Fruit fly (Drosophila melanogaster) whole organism, embryonic: Measurements from ENCODE around the gene Ist1.

Experiments used
- BtbVII ChIP-seq: fragments of 200-800 bp; sonication (Bioruptor generic); optimal IDR thresholded peaks from 3 replicates; lab custom pipeline; 2017; ENCODE audit warnings: missing biosample characterization, mild to moderate bottlenecking, missing genetic modification characterization
- CG10147 ChIP-seq: fragments of 200-800 bp; sonication (Bioruptor generic); optimal IDR thresholded peaks from 2 replicates; lab custom pipeline; 2019; ENCODE audit warnings: missing biosample characterization, mild to moderate bottlenecking, missing genetic modification characterization, moderate library complexity
- CG10654 ChIP-seq: fragments of 200-800 bp; sonication (Bioruptor generic); optimal IDR thresholded peaks from 2 replicates; lab custom pipeline; 2016; ENCODE audit warnings: missing biosample characterization, missing genetic modification characterization
- CG11696 ChIP-seq: fragments of 200-800 bp; sonication (Bioruptor generic); IDR thresholded peaks from 2 replicates; pipeline ENCODE4 v1.3.6; 2022; ENCODE audit warnings: missing biosample characterization, missing genetic modification characterization
- CG12104 ChIP-seq: fragments of 200-800 bp; sonication (Bioruptor generic); optimal IDR thresholded peaks from 3 replicates; lab custom pipeline; 2016; ENCODE audit warnings: missing biosample characterization, missing genetic modification characterization
- CG12236 ChIP-seq: fragments of 200-800 bp; sonication (Bioruptor generic); optimal IDR thresholded peaks from 2 replicates; lab custom pipeline; 2016; ENCODE audit warnings: missing biosample characterization, missing genetic modification characterization
- CG13123 ChIP-seq: fragments of 200-800 bp; sonication (Bioruptor generic); optimal IDR thresholded peaks from 2 replicates; lab custom pipeline; 2016; ENCODE audit warnings: missing biosample characterization, missing genetic modification characterization
- CG13624 ChIP-seq: fragments of 200-800 bp; sonication (Bioruptor generic); optimal IDR thresholded peaks from 2 replicates; lab custom pipeline; 2016; ENCODE audit warnings: missing biosample characterization, missing genetic modification characterization
- CG1602 ChIP-seq: fragments of 200-800 bp; sonication (Bioruptor generic); optimal IDR thresholded peaks from 3 replicates; lab custom pipeline; 2016; ENCODE audit warnings: missing biosample characterization, missing genetic modification characterization
- CG18011 ChIP-seq: fragments of 200-800 bp; sonication (Bioruptor generic); optimal IDR thresholded peaks from 2 replicates; lab custom pipeline; 2017; ENCODE audit warnings: missing biosample characterization, missing genetic modification characterization, mild to moderate bottlenecking, moderate library complexity, missing genotype
- CG30020 ChIP-seq: fragments of 200-800 bp; optimal IDR thresholded peaks from 2 replicates; lab custom pipeline; 2019; ENCODE audit warnings: missing biosample characterization, mild to moderate bottlenecking, missing genetic modification characterization, moderate library complexity
- CG31365 ChIP-seq: fragments of 200-800 bp; sonication (Bioruptor generic); optimal IDR thresholded peaks from 2 replicates; lab custom pipeline; 2018; ENCODE audit warnings: missing biosample characterization, mild to moderate bottlenecking, missing genetic modification characterization
- CG32767 ChIP-seq: fragments of 200-800 bp; sonication (Bioruptor generic); IDR thresholded peaks from 2 replicates; pipeline ENCODE4 v1.3.6; 2022; ENCODE audit warnings: missing biosample characterization, missing genetic modification characterization
- CG32772 ChIP-seq: fragments of 200-800 bp; sonication (Bioruptor generic); IDR thresholded peaks from 2 replicates; pipeline ENCODE4 v1.3.6; 2022; ENCODE audit warnings: missing biosample characterization, missing genetic modification characterization
- CG3407 ChIP-seq: fragments of 200-800 bp; sonication (Bioruptor generic); optimal IDR thresholded peaks from 2 replicates; lab custom pipeline; 2018; ENCODE audit warnings: missing biosample characterization, mild to moderate bottlenecking, missing genetic modification characterization
- CG34376 ChIP-seq: fragments of 200-800 bp; sonication (Bioruptor generic); optimal IDR thresholded peaks from 2 replicates; lab custom pipeline; 2018; ENCODE audit warnings: missing biosample characterization, mild to moderate bottlenecking, missing genetic modification characterization
- CG42726 ChIP-seq: fragments of 200-800 bp; sonication (Bioruptor generic); IDR thresholded peaks from 2 replicates; pipeline ENCODE4 v1.3.6; 2022; ENCODE audit warnings: missing biosample characterization, missing genetic modification characterization; ENCODE audit not compliant: partially characterized antibody
- CG4424 ChIP-seq: fragments of 200-800 bp; sonication (Bioruptor generic); optimal IDR thresholded peaks from 3 replicates; lab custom pipeline; 2016; ENCODE audit warnings: missing biosample characterization, missing genetic modification characterization
- CG6765 ChIP-seq: fragments of 200-800 bp; sonication (Bioruptor generic); optimal IDR thresholded peaks from 3 replicates; lab custom pipeline; 2017; ENCODE audit warnings: missing biosample characterization, mild to moderate bottlenecking, missing genetic modification characterization
- CG7987 ChIP-seq: fragments of 200-800 bp; sonication (Bioruptor generic); optimal IDR thresholded peaks from 2 replicates; lab custom pipeline; 2018; ENCODE audit warnings: missing biosample characterization, mild to moderate bottlenecking, missing genetic modification characterization, moderate library complexity
- CG8089 ChIP-seq: fragments of 200-800 bp; sonication (Bioruptor generic); optimal IDR thresholded peaks from 3 replicates; lab custom pipeline; 2016; ENCODE audit warnings: missing biosample characterization, missing genetic modification characterization
- CG8290 ChIP-seq, 3 experiments: fragments of 200-800 bp; sonication (Bioruptor generic); optimal IDR thresholded peaks; 2 replicates each; lab custom pipeline; 2016 to 2019; ENCODE audit warnings: missing biosample characterization in 3 of 3, missing genetic modification characterization in 3 of 3, mild to moderate bottlenecking in 2 of 3, moderate library complexity in 1 of 3
- CG8478 ChIP-seq: fragments of >200 bp; optimal IDR thresholded peaks from 2 replicates; lab custom pipeline; 2018
- Dek ChIP-seq: fragments of 200-800 bp; sonication (Bioruptor generic); optimal IDR thresholded peaks from 3 replicates; lab custom pipeline; 2019; ENCODE audit warnings: missing biosample characterization, mild to moderate bottlenecking, missing genetic modification characterization, moderate library complexity
- Dfd ChIP-seq, 2 experiments: fragments of >200 bp; optimal IDR thresholded peaks; 2 replicates each; lab custom pipeline; 2017; ENCODE audit warnings: missing biosample characterization in 2 of 2, missing genetic modification characterization in 2 of 2
- Dip3 ChIP-seq: fragments of 200-800 bp; sonication (Bioruptor generic); optimal IDR thresholded peaks from 3 replicates; lab custom pipeline; 2016; ENCODE audit warnings: missing biosample characterization, missing genetic modification characterization
- Gsc ChIP-seq: fragments of 200-800 bp; sonication (Bioruptor generic); IDR thresholded peaks from 2 replicates; pipeline ENCODE4 v1.3.6; 2022; ENCODE audit warnings: missing biosample characterization, missing genetic modification characterization
- Hmx ChIP-seq: fragments of 200-800 bp; sonication (Bioruptor generic); optimal IDR thresholded peaks from 2 replicates; lab custom pipeline; 2016; ENCODE audit warnings: missing biosample characterization, missing genetic modification characterization
- Hsf ChIP-seq: fragments of 200-800 bp; sonication (Bioruptor generic); optimal IDR thresholded peaks from 3 replicates; lab custom pipeline; 2016; ENCODE audit warnings: missing biosample characterization, missing genetic modification characterization
- MESR4 ChIP-seq: fragments of 200-800 bp; sonication (Bioruptor generic); optimal IDR thresholded peaks from 2 replicates; lab custom pipeline; 2018; ENCODE audit warnings: missing biosample characterization, mild to moderate bottlenecking, missing genetic modification characterization, moderate library complexity
- Poxn ChIP-seq: fragments of 200-800 bp; sonication (Bioruptor generic); IDR thresholded peaks from 2 replicates; pipeline ENCODE4 v1.3.6; 2022; ENCODE audit warnings: missing biosample characterization, missing genetic modification characterization
- Sin3A ChIP-seq: fragments of >200 bp; optimal IDR thresholded peaks from 2 replicates; lab custom pipeline; 2018
- ab ChIP-seq: fragments of 200-800 bp; sonication (Bioruptor generic); optimal IDR thresholded peaks from 2 replicates; lab custom pipeline; 2016; ENCODE audit warnings: missing biosample characterization, missing genetic modification characterization
- ap ChIP-seq: fragments of 200-800 bp; sonication (Bioruptor generic); IDR thresholded peaks from 2 replicates; pipeline ENCODE4 v1.3.6; 2022; ENCODE audit warnings: missing biosample characterization, missing genetic modification characterization
- btn ChIP-seq: fragments of 200-800 bp; sonication (Bioruptor generic); optimal IDR thresholded peaks from 2 replicates; lab custom pipeline; 2016; ENCODE audit warnings: missing biosample characterization, missing genetic modification characterization
- ci ChIP-seq: fragments of 200-800 bp; sonication (Bioruptor generic); IDR thresholded peaks from 3 replicates; pipeline ENCODE4 v1.3.6; 2022; ENCODE audit warnings: missing biosample characterization, missing genetic modification characterization
- fd102C ChIP-seq: fragments of 200-800 bp; sonication (Bioruptor generic); optimal IDR thresholded peaks from 2 replicates; lab custom pipeline; 2018; ENCODE audit warnings: missing biosample characterization, mild to moderate bottlenecking, missing genetic modification characterization, moderate library complexity
- fd64A ChIP-seq: fragments of 200-800 bp; sonication (Bioruptor generic); optimal IDR thresholded peaks from 3 replicates; lab custom pipeline; 2018; ENCODE audit warnings: missing biosample characterization, mild to moderate bottlenecking, missing genetic modification characterization
- gsb ChIP-seq: fragments of 200-800 bp; sonication (Bioruptor generic); IDR thresholded peaks from 2 replicates; pipeline ENCODE4 v1.3.6; 2022; ENCODE audit warnings: missing biosample characterization, missing genetic modification characterization
- ham ChIP-seq: fragments of 200-800 bp; sonication (Bioruptor generic); IDR thresholded peaks from 2 replicates; pipeline ENCODE4 v1.3.6; 2022; ENCODE audit warnings: missing biosample characterization, missing genetic modification characterization
- kah ChIP-seq: fragments of 200-800 bp; sonication (Bioruptor generic); optimal IDR thresholded peaks from 2 replicates; lab custom pipeline; 2018; ENCODE audit warnings: missing biosample characterization, mild to moderate bottlenecking, missing genetic modification characterization
- kni ChIP-seq: fragments of 200-800 bp; sonication (Bioruptor generic); optimal IDR thresholded peaks from 3 replicates; lab custom pipeline; 2017; ENCODE audit warnings: mild to moderate bottlenecking, missing biosample characterization, missing genetic modification reagents, missing genetic modification characterization
- lov ChIP-seq, 2 experiments: fragments of 200-800 bp in 1 of 2; fragments of >200 bp in 1 of 2; sonication (Bioruptor generic) in 1 of 2; IDR thresholded peaks in 1 of 2; optimal IDR thresholded peaks in 1 of 2; 2 replicates in 1 of 2; 3 replicates in 1 of 2; pipeline versions ENCODE4 v1.3.6 to Lab custom; 2017 to 2022; ENCODE audit warnings: missing biosample characterization in 1 of 2, missing genetic modification characterization in 1 of 2
- peb ChIP-seq: fragments of 200-800 bp; sonication (Bioruptor generic); IDR thresholded peaks from 2 replicates; pipeline ENCODE4 v1.3.6; 2022; ENCODE audit warnings: missing biosample characterization, missing genetic modification characterization
- pho ChIP-seq: fragments of 200-800 bp; sonication (Bioruptor generic); optimal IDR thresholded peaks from 2 replicates; lab custom pipeline; 2016; ENCODE audit warnings: missing biosample characterization, missing genetic modification characterization
- ranshi ChIP-seq: fragments of 200-800 bp; sonication (Bioruptor generic); IDR thresholded peaks from 2 replicates; pipeline ENCODE4 v1.3.6; 2022; ENCODE audit warnings: missing biosample characterization, missing genetic modification characterization
- sens ChIP-seq: fragments of 200-800 bp; sonication (Bioruptor generic); peaks from one replicate; lab custom pipeline; 2016; ENCODE audit warnings: missing biosample characterization, missing genetic modification characterization
- shn ChIP-seq: fragments of 200-800 bp; sonication (Bioruptor generic); optimal IDR thresholded peaks from 3 replicates; lab custom pipeline; 2016; ENCODE audit warnings: missing biosample characterization, missing genetic modification characterization
- sob ChIP-seq: fragments of 200-800 bp; sonication (Bioruptor generic); IDR thresholded peaks from 2 replicates; pipeline ENCODE4 v1.3.6; 2022; ENCODE audit warnings: missing biosample characterization, missing genetic modification characterization
- tap ChIP-seq: fragments of 200-800 bp; optimal IDR thresholded peaks from 3 replicates; lab custom pipeline; 2019; ENCODE audit warnings: missing biosample characterization, mild to moderate bottlenecking, missing genetic modification characterization, moderate library complexity
- tin ChIP-seq: fragments of 200-800 bp; sonication (Bioruptor generic); optimal IDR thresholded peaks from 3 replicates; lab custom pipeline; 2016; ENCODE audit warnings: missing biosample characterization, missing genetic modification characterization
- tio ChIP-seq: fragments of 200-800 bp; sonication (Bioruptor generic); optimal IDR thresholded peaks from 2 replicates; lab custom pipeline; 2017; ENCODE audit warnings: missing biosample characterization, missing genetic modification characterization, inconsistent platforms
- vfl ChIP-seq: fragments of 200-800 bp; sonication (Bioruptor generic); optimal IDR thresholded peaks from 2 replicates; lab custom pipeline; 2016; ENCODE audit warnings: missing biosample characterization, missing genetic modification characterization

Ist1 gene

dm6 chr3L:6742974-6743345 lies 13.3 kb downstream of the Ist1 start, which contains the start of gene dikar (continued):
- TF ChIP-seq Poxn (no peak), kah (no peak), CG32767 (no peak; the same call in 1 of the 2 replicates), CG3407 (no peak), Dek (tag; lab: Kevin White, UChicago) (no peak), CG18011 (no peak), peb (GFP tag; lab: Robert Waterston, UW) (peak; percentile 45), fd64A (GFP tag; lab: Kevin White, UChicago) (no peak), btn (GFP tag; lab: Kevin White, UChicago) (no peak), CG10654 (GFP tag; lab: Kevin White, UChicago) (no peak), fd102C (GFP tag; lab: Kevin White, UChicago) (no peak), tin (GFP tag; lab: Kevin White, UChicago) (peak; percentile 57), CG31365 (tag; lab: Kevin White, UChicago) (no peak), ab (GFP tag; lab: Kevin White, UChicago) (no peak), lov (optimal IDR thresholded peaks at IDR 0.05; lab: Kevin White, UChicago) (no peak), lov (GFP tag; IDR thresholded peaks at IDR 0.05; lab: Robert Waterston, UW) (no peak), CG6765 (GFP tag; lab: Kevin White, UChicago) (no peak), CG8478 (lab: Kevin White, UChicago) (no peak), CG34376 (GFP tag; lab: Kevin White, UChicago) (peak; percentile 10), CG13624 (GFP tag; lab: Kevin White, UChicago) (peak; percentile 41), Hmx (GFP tag; lab: Kevin White, UChicago) (no peak), sob (GFP tag; lab: Robert Waterston, UW) (peak; percentile 75), CG12236 (GFP tag; lab: Kevin White, UChicago) (no peak), CG32772 (peak; percentile 47), CG11696 (GFP tag; lab: Robert Waterston, UW) (no peak), vfl (GFP tag; lab: Kevin White, UChicago) (peak; percentile 62), Gsc (GFP tag; lab: Robert Waterston, UW) (no peak), MESR4 (GFP tag; lab: Kevin White, UChicago) (peak; percentile 94), Sin3A (no peak), CG12104 (GFP tag; lab: Kevin White, UChicago) (no peak), CG8089 (no peak), sens (GFP tag; lab: Kevin White, UChicago) (peak; percentile 65), CG30020 (tag; lab: Kevin White, UChicago) (peak; percentile 38), tio (GFP tag; lab: Kevin White, UChicago) (no peak), Hsf (GFP tag; lab: Kevin White, UChicago) (peak; percentile 43), CG13123 (no peak), gsb (GFP tag; lab: Robert Waterston, UW) (peak; percentile 5; the same call in 1 of the 2 replicates), CG10147 (GFP tag; lab: Kevin White, UChicago) (no peak), Dfd (GFP tag; optimal IDR thresholded peaks at IDR 0.05; lab: Kevin White, UChicago) (no peak), CG8290 (GFP tag; optimal IDR thresholded peaks at IDR 0.05; lab: Kevin White, UChicago) (no peak), CG8290 (tag; optimal IDR thresholded peaks at IDR 0.05; lab: Kevin White, UChicago) (no peak), CG4424 (GFP tag; lab: Kevin White, UChicago) (peak; percentile 31), ap (GFP tag; lab: Robert Waterston, UW) (no peak), CG7987 (GFP tag; lab: Kevin White, UChicago) (no peak), tap (tag; lab: Kevin White, UChicago) (no peak), Dip3 (peak; percentile 52), ranshi (GFP tag; lab: Robert Waterston, UW) (no peak; the same call in 1 of the 2 replicates), BtbVII (no peak), ham (GFP tag; lab: Robert Waterston, UW) (no peak), shn (peak; percentile 24), kni (GFP tag; lab: Kevin White, UChicago) (no peak), CG1602 (peak; percentile 41), ci (GFP tag; lab: Robert Waterston, UW) (peak; percentile 61; the same call in 1 of the 3 replicates), pho (peak; percentile 53), CG42726 (peak; percentile 81)
